Fruit fly (Drosophila melanogaster) whole organism, adult: ENCODE measurements around the gene Gas8.

Source experiments
- CG11617 ChIP-seq: fragments of 200-800 bp; sonication (Bioruptor generic); optimal IDR thresholded peaks from 2 replicates; lab custom pipeline; 2017; ENCODE audit warnings: mild to moderate bottlenecking, missing biosample characterization, missing genetic modification reagents, missing genetic modification characterization
- CG12768 ChIP-seq: fragments of 200-800 bp; sonication (Bioruptor generic); optimal IDR thresholded peaks from 2 replicates; lab custom pipeline; 2017; ENCODE audit warnings: missing biosample characterization, missing genetic modification characterization, mild to moderate bottlenecking, moderate library complexity, missing genetic modification reagents
- CG14711 ChIP-seq: fragments of 200-800 bp; sonication (Bioruptor generic); optimal IDR thresholded peaks from 2 replicates; lab custom pipeline; 2018; ENCODE audit warnings: missing biosample characterization, mild to moderate bottlenecking, missing genetic modification characterization, moderate library complexity
- CG1620 ChIP-seq: fragments of 200-800 bp; sonication (Bioruptor generic); optimal IDR thresholded peaks from 2 replicates; lab custom pipeline; 2016; ENCODE audit warnings: missing biosample characterization, missing genetic modification characterization
- CG33017 ChIP-seq: fragments of 200-800 bp; sonication (Bioruptor generic); optimal IDR thresholded peaks from 2 replicates; lab custom pipeline; 2018; ENCODE audit warnings: missing biosample characterization, mild to moderate bottlenecking, missing genetic modification characterization, moderate library complexity
- CG5204 ChIP-seq: fragments of 200-800 bp; sonication (Bioruptor generic); optimal IDR thresholded peaks from 2 replicates; lab custom pipeline; 2016; ENCODE audit warnings: missing biosample characterization, missing genetic modification characterization
- CG7045 ChIP-seq: fragments of 200-800 bp; sonication (Bioruptor generic); optimal IDR thresholded peaks from 2 replicates; lab custom pipeline; 2017; ENCODE audit warnings: missing biosample characterization, mild to moderate bottlenecking, missing genetic modification characterization
- CG7101 ChIP-seq: fragments of 200-800 bp; sonication (Bioruptor generic); optimal IDR thresholded peaks from 2 replicates; lab custom pipeline; 2018; ENCODE audit warnings: missing biosample characterization, mild to moderate bottlenecking, missing genetic modification characterization, moderate library complexity
- Clk ChIP-seq: fragments of 200-800 bp; sonication (Bioruptor generic); optimal IDR thresholded peaks from 2 replicates; lab custom pipeline; 2017; ENCODE audit warnings: missing biosample characterization, missing genetic modification characterization
- Crg-1 ChIP-seq: fragments of 200-800 bp; sonication (Bioruptor generic); optimal IDR thresholded peaks from 2 replicates; lab custom pipeline; 2016; ENCODE audit warnings: missing biosample characterization, missing genetic modification characterization
- Hr96 ChIP-seq: fragments of 200-800 bp; sonication (Bioruptor generic); optimal IDR thresholded peaks from 2 replicates; lab custom pipeline; 2016; ENCODE audit warnings: missing biosample characterization, missing genetic modification characterization
- Mnt ChIP-seq: fragments of 200-800 bp; sonication (Bioruptor generic); optimal IDR thresholded peaks from 2 replicates; lab custom pipeline; 2016; ENCODE audit warnings: missing biosample characterization, mild to moderate bottlenecking, missing genetic modification characterization
- bab1 ChIP-seq: fragments of 200-800 bp; sonication (Bioruptor generic); optimal IDR thresholded peaks from 3 replicates; lab custom pipeline; 2019; ENCODE audit warnings: missing biosample characterization, mild to moderate bottlenecking, missing genetic modification characterization, moderate library complexity
- cic ChIP-seq: fragments of 200-800 bp; sonication (Bioruptor generic); optimal IDR thresholded peaks from 2 replicates; lab custom pipeline; 2017; ENCODE audit warnings: missing biosample characterization, mild to moderate bottlenecking, missing genetic modification characterization, moderate library complexity
- cnc ChIP-seq, 2 experiments: fragments of >200 bp; optimal IDR thresholded peaks; 2 replicates each; lab custom pipeline; 2017
- kay ChIP-seq: fragments of 200-800 bp; sonication (Bioruptor generic); peaks from one replicate; lab custom pipeline; 2016; ENCODE audit warnings: missing biosample characterization, missing genetic modification characterization, borderline replicate concordance
- ovo ChIP-seq: fragments of 200-800 bp; sonication (Bioruptor generic); optimal IDR thresholded peaks from 2 replicates; lab custom pipeline; 2016; ENCODE audit warnings: missing biosample characterization, missing genetic modification characterization
- pad ChIP-seq: fragments of 200-800 bp; sonication (Bioruptor generic); optimal IDR thresholded peaks from 3 replicates; lab custom pipeline; 2017; ENCODE audit warnings: missing biosample characterization, missing genetic modification characterization, mild to moderate bottlenecking, moderate library complexity, missing genetic modification reagents
- tj ChIP-seq: fragments of 200-800 bp; sonication (Bioruptor generic); optimal IDR thresholded peaks from 3 replicates; lab custom pipeline; 2017; ENCODE audit warnings: missing biosample characterization, mild to moderate bottlenecking, missing genetic modification characterization, moderate library complexity
- toe ChIP-seq: fragments of 200-800 bp; sonication (Bioruptor generic); optimal IDR thresholded peaks from 2 replicates; lab custom pipeline; 2016; ENCODE audit warnings: missing biosample characterization, missing genetic modification characterization

Gas8 gene

dm6 chrX:3504751-3505150, at the start of gene Gas8:
Gene Gas8 (minus strand): TSS chrX:3504851.
- TF ChIP-seq CG5204 (GFP tag; lab: Kevin White, UChicago) = no peak
- no peak for TF ChIP-seq cic (GFP tag; lab: Kevin White, UChicago)
- no peak for TF ChIP-seq cnc (optimal IDR thresholded peaks at IDR 0.05; lab: Kevin White, UChicago)
- TF ChIP-seq CG7101 (tag; lab: Kevin White, UChicago) = no peak
- TF ChIP-seq pad (GFP tag; lab: Kevin White, UChicago) = no peak
- no peak for TF ChIP-seq ovo (GFP tag; lab: Kevin White, UChicago)

dm6 chrX:3549275-3549674, 44.6 kb upstream of the Gas8 start:
- no peak for TF ChIP-seq CG7101 (tag; lab: Kevin White, UChicago)
- no peak for TF ChIP-seq ovo (GFP tag; lab: Kevin White, UChicago)
- TF ChIP-seq Hr96 = no peak

- TF ChIP-seq toe (GFP tag; lab: Kevin White, UChicago) (no peak), bab1 (GFP tag; lab: Kevin White, UChicago) (no peak), Crg-1 (GFP tag; lab: Kevin White, UChicago) (no peak), tj (no peak), cic (GFP tag; lab: Kevin White, UChicago) (no peak), cnc (optimal IDR thresholded peaks at IDR 0.05; lab: Kevin White, UChicago) (no peak), Mnt (GFP tag; lab: Kevin White, UChicago) (no peak)
These were observed 43.9 kb upstream of the Gas8 start for dm6 chrX:3548568-3548967.

dm6 chrX:3545849-3546518, 41.3 kb upstream of the Gas8 start:
- peak; percentile 88 for TF ChIP-seq CG14711 (tag; lab: Kevin White, UChicago)
- peak; percentile 12 for TF ChIP-seq Crg-1 (GFP tag; lab: Kevin White, UChicago)
- peak; percentile 21 for TF ChIP-seq tj
- TF ChIP-seq CG7101 (tag; lab: Kevin White, UChicago) = peak; percentile 84
- peak; percentile 43 for TF ChIP-seq kay
- TF ChIP-seq CG1620 (GFP tag; lab: Kevin White, UChicago) = no peak
- TF ChIP-seq Clk (GFP tag; lab: Kevin White, UChicago) = no peak
- TF ChIP-seq CG33017 (tag; lab: Kevin White, UChicago) = peak; percentile 78
- peak; percentile 27 for TF ChIP-seq Hr96
- peak; percentile 50 for TF ChIP-seq CG7045 (GFP tag; lab: Kevin White, UChicago)
- no peak for TF ChIP-seq ovo (GFP tag; lab: Kevin White, UChicago)
- peak; percentile 14 for TF ChIP-seq toe (GFP tag; lab: Kevin White, UChicago)
- TF ChIP-seq bab1 (GFP tag; lab: Kevin White, UChicago) = peak; percentile 89
- no peak for TF ChIP-seq cic (GFP tag; lab: Kevin White, UChicago)
- peak; percentile 13 for TF ChIP-seq CG11617 (GFP tag; lab: Kevin White, UChicago)
- TF ChIP-seq CG5204 (GFP tag; lab: Kevin White, UChicago) = no peak
- peak; percentile 43 for TF ChIP-seq pad (GFP tag; lab: Kevin White, UChicago)
- no peak for TF ChIP-seq Mnt (GFP tag; lab: Kevin White, UChicago)
- peak; percentile 44 for TF ChIP-seq CG12768 (GFP tag; lab: Kevin White, UChicago)
- no peak for TF ChIP-seq cnc (optimal IDR thresholded peaks at IDR 0.05; lab: Kevin White, UChicago)

dm6 chrX:3538775-3539174, 34.1 kb upstream of the Gas8 start:
- TF ChIP-seq cnc (optimal IDR thresholded peaks at IDR 0.05; lab: Kevin White, UChicago) = no peak
- TF ChIP-seq CG33017 (tag; lab: Kevin White, UChicago) = no peak
- TF ChIP-seq CG7045 (GFP tag; lab: Kevin White, UChicago) = no peak
- TF ChIP-seq Crg-1 (GFP tag; lab: Kevin White, UChicago) = no peak
- TF ChIP-seq bab1 (GFP tag; lab: Kevin White, UChicago) = no peak
- TF ChIP-seq CG12768 (GFP tag; lab: Kevin White, UChicago) = no peak
- no peak for TF ChIP-seq CG14711 (tag; lab: Kevin White, UChicago)
- no peak for TF ChIP-seq Hr96
- no peak for TF ChIP-seq toe (GFP tag; lab: Kevin White, UChicago)
- TF ChIP-seq pad (GFP tag; lab: Kevin White, UChicago) = no peak
- no peak for TF ChIP-seq kay
- no peak for TF ChIP-seq CG1620 (GFP tag; lab: Kevin White, UChicago)
- no peak for TF ChIP-seq CG5204 (GFP tag; lab: Kevin White, UChicago)
- no peak for TF ChIP-seq Mnt (GFP tag; lab: Kevin White, UChicago)
- no peak for TF ChIP-seq CG7101 (tag; lab: Kevin White, UChicago)
- no peak for TF ChIP-seq CG11617 (GFP tag; lab: Kevin White, UChicago)
- no peak for TF ChIP-seq Clk (GFP tag; lab: Kevin White, UChicago)
- no peak for TF ChIP-seq tj
- TF ChIP-seq cic (GFP tag; lab: Kevin White, UChicago) = no peak
- no peak for TF ChIP-seq ovo (GFP tag; lab: Kevin White, UChicago)

- TF ChIP-seq Mnt (GFP tag; lab: Kevin White, UChicago) = peak; percentile 88
- no peak for TF ChIP-seq CG11617 (GFP tag; lab: Kevin White, UChicago)
- TF ChIP-seq ovo (GFP tag; lab: Kevin White, UChicago) = no peak
- no peak for TF ChIP-seq bab1 (GFP tag; lab: Kevin White, UChicago)
- no peak for TF ChIP-seq pad (GFP tag; lab: Kevin White, UChicago)
- no peak for TF ChIP-seq Clk (GFP tag; lab: Kevin White, UChicago)
- no peak for TF ChIP-seq kay
These were observed 26.0 kb upstream of the Gas8 start for dm6 chrX:3530696-3531095.
